Worm (Caenorhabditis elegans): ENCODE measurements around the gene oac-52.

oac-52 gene

ce11 chrIV:4316813-4317408 lies 29.5 kb downstream of the oac-52 start, which contains the start of gene Y24D9B.1 (continued):
- TF ChIP-seq ztf-28 (GFP tag; IDR thresholded peaks at IDR 0.05) (no peak), lir-1 (GFP tag; conservative IDR thresholded peaks at IDR 0.05) (no peak), egl-44 (GFP tag; IDR thresholded peaks at IDR 0.05) (no peak), bed-2 (GFP tag; IDR thresholded peaks at IDR 0.05) (no peak), lin-26 (GFP tag; IDR thresholded peaks at IDR 0.05) (peak; percentile 36; the same call in 1 of the 2 replicates), ceh-27 (GFP tag; optimal IDR thresholded peaks at IDR 0.05) (no peak), ceh-58 (GFP tag; IDR thresholded peaks at IDR 0.05) (no peak), aptf-3 (GFP tag; IDR thresholded peaks at IDR 0.05) (no peak), lin-40 (tag; optimal IDR thresholded peaks at IDR 0.05) (no peak), tbp1 (GFP tag; optimal IDR thresholded peaks at IDR 0.05) (no peak), lsl-1 (GFP tag; optimal IDR thresholded peaks at IDR 0.05) (peak; percentile 8), T07F8.4 (tag; optimal IDR thresholded peaks at IDR 0.05) (no peak), pbrm-1 (GFP tag; IDR thresholded peaks at IDR 0.05) (0 out of 2 replicates have a peak, but pooled peaks have one; percentile 30), nhr-179 (tag; optimal IDR thresholded peaks at IDR 0.05) (no peak), F57A8.1 (GFP tag; optimal IDR thresholded peaks at IDR 0.05) (no peak), ztf-3 (GFP tag; optimal IDR thresholded peaks at IDR 0.05) (no peak), F33H1.4 (GFP tag; IDR thresholded peaks at IDR 0.05) (peak; percentile 5; the same call in 1 of the 2 replicates), atf-7 (tag; optimal IDR thresholded peaks at IDR 0.05) (no peak), sdz-38 (tag; optimal IDR thresholded peaks at IDR 0.05) (no peak), chd-7 (tag; optimal IDR thresholded peaks at IDR 0.05) (no peak), madf-8 (GFP tag; conservative IDR thresholded peaks at IDR 0.05) (no peak), gei-17 (GFP tag; optimal IDR thresholded peaks at IDR 0.05) (no peak), ztf-25 (GFP tag; IDR thresholded peaks at IDR 0.05) (no peak), unc-62 (GFP tag; optimal IDR thresholded peaks at IDR 0.05) (no peak), hrde-1 (tag; optimal IDR thresholded peaks at IDR 0.05; ENCODE audit: borderline replicate concordance) (no peak), madf-10 (tag; optimal IDR thresholded peaks at IDR 0.05) (no peak), nhr-27 (tag; optimal IDR thresholded peaks at IDR 0.05) (no peak), nfya-2 (GFP tag; IDR thresholded peaks at IDR 0.05) (peak; percentile 63; the same call in 1 of the 2 replicates), attf-6 (GFP tag; IDR thresholded peaks at IDR 0.05) (peak; percentile 65), B0035.1 (tag; optimal IDR thresholded peaks at IDR 0.05) (no peak), F22D6.2 (tag; optimal IDR thresholded peaks at IDR 0.05) (no peak), Y56A3A.18 (GFP tag; IDR thresholded peaks at IDR 0.05) (no peak), mxl-1 (tag; optimal IDR thresholded peaks at IDR 0.05) (no peak), zfh-2 (GFP tag; conservative IDR thresholded peaks at IDR 0.05) (no peak), F52B5.7 (tag; optimal IDR thresholded peaks at IDR 0.05) (no peak), ekl-4 (GFP tag; IDR thresholded peaks at IDR 0.05) (peak; percentile 47; the same call in 1 of the 2 replicates), hsf-1 (GFP tag; IDR thresholded peaks at IDR 0.05) (0 out of 2 replicates have a peak, but pooled peaks have one; percentile 36), attf-5 (GFP tag; optimal IDR thresholded peaks at IDR 0.05) (no peak), lsy-27 (tag; optimal IDR thresholded peaks at IDR 0.05; ENCODE audit: borderline replicate concordance, insufficient read depth) (no peak), mcd-1 (GFP tag; IDR thresholded peaks at IDR 0.05) (no peak), Y95B8A.8 (GFP tag; IDR thresholded peaks at IDR 0.05) (0 out of 2 replicates have a peak, but pooled peaks have one; percentile 34), T26A5.8 (tag; optimal IDR thresholded peaks at IDR 0.05) (no peak), K12H6.12 (tag; optimal IDR thresholded peaks at IDR 0.05) (no peak), dpff-1 (tag; optimal IDR thresholded peaks at IDR 0.05) (peak; percentile 33), sptf-2 (GFP tag; optimal IDR thresholded peaks at IDR 0.05) (no peak), F49E8.2 (tag; optimal IDR thresholded peaks at IDR 0.05; ENCODE audit: insufficient read depth) (peak; percentile 3), lin-35 (GFP tag; optimal IDR thresholded peaks at IDR 0.05) (no peak), akir-1 (GFP tag; optimal IDR thresholded peaks at IDR 0.05) (no peak)

Data from whole organism, young adult.